Worm (Caenorhabditis elegans) whole organism, L1 larva: Measurements from ENCODE around the gene fbxa-14.

Experiments used
- lin-13 ChIP-seq: fragments of 150-350 bp; optimal IDR thresholded peaks from 2 replicates; lab custom pipeline; 2014; ENCODE audit warnings: missing biosample characterization, missing genetic modification reagents, missing genetic modification characterization
- nhr-77 ChIP-seq: fragments of 150-350 bp; optimal IDR thresholded peaks from 2 replicates; lab custom pipeline; 2014; ENCODE audit warnings: missing biosample characterization, missing genetic modification characterization
- nhr-84 ChIP-seq: sonication (generic microtip); optimal IDR thresholded peaks from 2 replicates; lab custom pipeline; 2017; ENCODE audit warnings: missing biosample characterization, missing genetic modification characterization
- rnt-1 ChIP-seq: sonication (generic microtip); optimal IDR thresholded peaks from 2 replicates; lab custom pipeline; 2016; ENCODE audit warnings: mild to moderate bottlenecking, missing genetic modification characterization, moderate library complexity, missing compliant biosample characterization

- no peak for TF ChIP-seq nhr-77 (tag; lab: Kevin White, UChicago)
- no peak for TF ChIP-seq rnt-1
- no peak for TF ChIP-seq lin-13 (GFP tag; lab: Kevin White, UChicago)
- TF ChIP-seq nhr-84 (tag; lab: Kevin White, UChicago), result no peak
These were observed 35.8 kb downstream of the fbxa-14 start, which contains the start of gene fbxa-50 for ce11 chrIII:1288473-1289056.
